Worm (Caenorhabditis elegans) whole organism, late embryonic: ENCODE measurements around the gene oac-48.

Experiments
- ama-1 ChIP-seq: fragments of 150-350 bp; optimal IDR thresholded peaks from 2 replicates; lab custom pipeline; 2014
- lin-11 ChIP-seq: fragments of 200-800 bp; sonication (Bioruptor generic); optimal IDR thresholded peaks from 2 replicates; lab custom pipeline; 2018; ENCODE audit warnings: mild to moderate bottlenecking, missing genetic modification characterization, missing compliant biosample characterization
- sox-4 ChIP-seq: sonication (generic microtip); optimal IDR thresholded peaks from 2 replicates; lab custom pipeline; 2017; ENCODE audit warnings: mild to moderate bottlenecking, missing genetic modification characterization, inconsistent platforms, missing compliant biosample characterization

ce11 chrIV:13726630-13727029 is 53.0 kb downstream of the oac-48 start, which contains the start of gene ent-4:
- TF ChIP-seq sox-4 (tag; lab: Kevin White, UChicago) (no peak), ama-1 (lab: Kevin White, UChicago) (no peak), lin-11 (tag; lab: Kevin White, UChicago) (no peak)
